Fruit fly (Drosophila melanogaster) whole organism, prepupa: ENCODE data around the gene Jarid2.

Experiments used
- Blimp-1 ChIP-seq: fragments of 200-800 bp; sonication (Bioruptor generic); optimal IDR thresholded peaks from 3 replicates; lab custom pipeline; 2017; ENCODE audit warnings: missing biosample characterization, missing genetic modification characterization, mild to moderate bottlenecking, moderate library complexity, missing genetic modification reagents
- CG10669 ChIP-seq: fragments of 200-800 bp; sonication (Bioruptor generic); optimal IDR thresholded peaks from 3 replicates; lab custom pipeline; 2018; ENCODE audit warnings: missing biosample characterization, mild to moderate bottlenecking, missing genetic modification characterization, moderate library complexity
- CG15336 ChIP-seq: fragments of 200-800 bp; sonication (Bioruptor generic); IDR thresholded peaks from 2 replicates; pipeline ENCODE4 v1.3.6; 2022; ENCODE audit warnings: missing biosample characterization, missing genetic modification characterization
- CG1621 ChIP-seq: fragments of 200-800 bp; sonication (Bioruptor generic); optimal IDR thresholded peaks from 3 replicates; lab custom pipeline; 2018; ENCODE audit warnings: missing biosample characterization, mild to moderate bottlenecking, missing genetic modification characterization
- CG16779 ChIP-seq: fragments of 200-800 bp; sonication (Bioruptor generic); optimal IDR thresholded peaks from 3 replicates; lab custom pipeline; 2017; ENCODE audit warnings: missing biosample characterization, mild to moderate bottlenecking, missing genetic modification characterization
- CG3032 ChIP-seq: fragments of 200-800 bp; optimal IDR thresholded peaks from 2 replicates; lab custom pipeline; 2019; ENCODE audit warnings: missing biosample characterization, mild to moderate bottlenecking, missing genetic modification characterization, moderate library complexity
- CG31627 ChIP-seq: fragments of 200-800 bp; sonication (Bioruptor generic); optimal IDR thresholded peaks from 3 replicates; lab custom pipeline; 2016; ENCODE audit warnings: missing biosample characterization, missing genetic modification characterization
- CG34406 ChIP-seq: fragments of 200-800 bp; sonication (Bioruptor generic); optimal IDR thresholded peaks from 3 replicates; lab custom pipeline; 2016; ENCODE audit warnings: missing biosample characterization, missing genetic modification characterization
- CG3919 ChIP-seq: fragments of 200-800 bp; sonication (Bioruptor generic); optimal IDR thresholded peaks from 3 replicates; lab custom pipeline; 2016; ENCODE audit warnings: missing biosample characterization, missing genetic modification characterization
- CG4318 ChIP-seq: fragments of 200-800 bp; sonication (Bioruptor generic); optimal IDR thresholded peaks from 3 replicates; lab custom pipeline; 2017; ENCODE audit warnings: missing biosample characterization, mild to moderate bottlenecking, missing genetic modification characterization
- CG6163 ChIP-seq: fragments of 200-800 bp; sonication (Bioruptor generic); IDR thresholded peaks from 3 replicates; pipeline ENCODE4 v1.3.6; 2022; ENCODE audit warnings: missing biosample characterization, missing genetic modification characterization
- CG6276 ChIP-seq: fragments of 200-800 bp; sonication (Bioruptor generic); optimal IDR thresholded peaks from 2 replicates; lab custom pipeline; 2017; ENCODE audit warnings: missing biosample characterization, mild to moderate bottlenecking, missing genetic modification characterization
- CG6792 ChIP-seq: fragments of 200-800 bp; sonication (Bioruptor generic); optimal IDR thresholded peaks from 3 replicates; lab custom pipeline; 2016; ENCODE audit warnings: missing biosample characterization, missing genetic modification characterization
- CG6808 ChIP-seq: fragments of 200-800 bp; sonication (Bioruptor generic); optimal IDR thresholded peaks from 3 replicates; lab custom pipeline; 2017; ENCODE audit warnings: missing biosample characterization, missing genetic modification characterization, mild to moderate bottlenecking, moderate library complexity, missing genetic modification reagents
- CG6854 ChIP-seq: fragments of 200-800 bp; sonication (Bioruptor generic); optimal IDR thresholded peaks from 2 replicates; lab custom pipeline; 2017; ENCODE audit warnings: missing biosample characterization, mild to moderate bottlenecking, missing genetic modification characterization
- CG7368 ChIP-seq: fragments of 200-800 bp; sonication (Bioruptor generic); optimal IDR thresholded peaks from 3 replicates; lab custom pipeline; 2016; ENCODE audit warnings: missing biosample characterization, missing genetic modification characterization
- CG8119 ChIP-seq: fragments of 200-800 bp; sonication (Bioruptor generic); IDR thresholded peaks from 3 replicates; pipeline ENCODE4 v1.3.6; 2022; ENCODE audit warnings: missing biosample characterization, missing genetic modification characterization
- CG8632 ChIP-seq: fragments of 200-800 bp; sonication (Bioruptor generic); optimal IDR thresholded peaks from 3 replicates; lab custom pipeline; 2016; ENCODE audit warnings: missing biosample characterization, missing genetic modification characterization
- CG9139 ChIP-seq: fragments of 200-800 bp; sonication (Bioruptor generic); optimal IDR thresholded peaks from 3 replicates; lab custom pipeline; 2017; ENCODE audit warnings: missing biosample characterization, mild to moderate bottlenecking, missing genetic modification characterization
- Eip78C ChIP-seq: fragments of 200-800 bp; sonication (Bioruptor generic); peaks from one replicate; lab custom pipeline; 2016; ENCODE audit warnings: missing biosample characterization, missing genetic modification characterization
- Eip93F ChIP-seq: fragments of 200-800 bp; sonication (Bioruptor generic); optimal IDR thresholded peaks from 2 replicates; lab custom pipeline; 2016; ENCODE audit warnings: missing biosample characterization, mild to moderate bottlenecking, missing genetic modification characterization
- Ets21C ChIP-seq: fragments of 200-800 bp; sonication (Bioruptor generic); optimal IDR thresholded peaks from 3 replicates; lab custom pipeline; 2016; ENCODE audit warnings: missing biosample characterization, missing genetic modification characterization
- Ets96B ChIP-seq: fragments of 200-800 bp; optimal IDR thresholded peaks from 2 replicates; lab custom pipeline; 2019; ENCODE audit warnings: missing biosample characterization, mild to moderate bottlenecking, missing genetic modification characterization, moderate library complexity
- Gug ChIP-seq: fragments of 200-800 bp; sonication (Bioruptor generic); IDR thresholded peaks from 2 replicates; pipeline ENCODE4 v1.3.6; 2022; ENCODE audit warnings: missing biosample characterization, missing genetic modification characterization
- Hr38 ChIP-seq: sonication (Bioruptor generic); optimal IDR thresholded peaks from 2 replicates; lab custom pipeline; 2016; ENCODE audit warnings: missing biosample characterization, missing genetic modification characterization
- Hr39 ChIP-seq: fragments of 200-800 bp; sonication (Bioruptor generic); optimal IDR thresholded peaks from 2 replicates; lab custom pipeline; 2016; ENCODE audit warnings: missing biosample characterization, missing genetic modification characterization
- Lpt ChIP-seq: fragments of 200-800 bp; sonication (Bioruptor generic); optimal IDR thresholded peaks from 3 replicates; lab custom pipeline; 2016; ENCODE audit warnings: missing biosample characterization, missing genetic modification characterization
- Met ChIP-seq: fragments of 200-800 bp; sonication (Bioruptor generic); optimal IDR thresholded peaks from 3 replicates; lab custom pipeline; 2016; ENCODE audit warnings: missing biosample characterization, missing genetic modification characterization
- OdsH ChIP-seq: fragments of 200-800 bp; sonication (Bioruptor generic); optimal IDR thresholded peaks from 3 replicates; lab custom pipeline; 2016; ENCODE audit warnings: missing biosample characterization, missing genetic modification characterization
- Sox102F ChIP-seq: fragments of 200-800 bp; sonication (Bioruptor generic); optimal IDR thresholded peaks from 2 replicates; lab custom pipeline; 2016; ENCODE audit warnings: missing biosample characterization, mild to moderate bottlenecking, missing genetic modification characterization
- Sox14 ChIP-seq: fragments of 200-800 bp; sonication (Bioruptor generic); optimal IDR thresholded peaks from 3 replicates; lab custom pipeline; 2016; ENCODE audit warnings: missing biosample characterization, missing genetic modification characterization
- acj6 ChIP-seq: fragments of 200-800 bp; sonication (Bioruptor generic); optimal IDR thresholded peaks from 3 replicates; lab custom pipeline; 2016; ENCODE audit warnings: missing biosample characterization, missing genetic modification characterization
- cyc ChIP-seq: fragments of 200-800 bp; sonication (Bioruptor generic); optimal IDR thresholded peaks from 3 replicates; lab custom pipeline; 2016; ENCODE audit warnings: missing biosample characterization, missing genetic modification characterization
- dac ChIP-seq: fragments of 200-800 bp; sonication (Bioruptor generic); optimal IDR thresholded peaks from 2 replicates; lab custom pipeline; 2017; ENCODE audit warnings: missing biosample characterization, mild to moderate bottlenecking, missing genetic modification characterization
- dsx ChIP-seq: fragments of 200-800 bp; optimal IDR thresholded peaks from 3 replicates; lab custom pipeline; 2019; ENCODE audit warnings: missing biosample characterization, mild to moderate bottlenecking, missing genetic modification characterization, moderate library complexity; ENCODE audit not compliant: poor library complexity, severe bottlenecking
- eg ChIP-seq: fragments of 200-800 bp; sonication (Bioruptor generic); IDR thresholded peaks from 3 replicates; pipeline ENCODE4 v1.3.6; 2022; ENCODE audit warnings: missing biosample characterization, missing genetic modification characterization
- fd59A ChIP-seq: fragments of 200-800 bp; sonication (Bioruptor generic); optimal IDR thresholded peaks from 2 replicates; lab custom pipeline; 2017; ENCODE audit warnings: missing biosample characterization, mild to moderate bottlenecking, missing genetic modification characterization, missing genetic modification reagents
- fd85E ChIP-seq: fragments of 200-800 bp; sonication (Bioruptor generic); optimal IDR thresholded peaks from 3 replicates; lab custom pipeline; 2016; ENCODE audit warnings: missing biosample characterization, missing genetic modification characterization
- lz ChIP-seq: fragments of 200-800 bp; sonication (Bioruptor generic); optimal IDR thresholded peaks from 3 replicates; lab custom pipeline; 2016; ENCODE audit warnings: missing biosample characterization, missing genetic modification characterization
- net ChIP-seq: fragments of 200-800 bp; sonication (Bioruptor generic); optimal IDR thresholded peaks from 3 replicates; lab custom pipeline; 2016; ENCODE audit warnings: missing biosample characterization, missing genetic modification characterization
- salr ChIP-seq, 2 experiments: fragments of 200-800 bp; sonication (Bioruptor generic); optimal IDR thresholded peaks; 3 replicates each; lab custom pipeline; 2016 to 2018; ENCODE audit warnings: missing biosample characterization in 2 of 2, missing genetic modification characterization in 2 of 2, mild to moderate bottlenecking in 1 of 2
- spab ChIP-seq: fragments of 200-800 bp; sonication (Bioruptor generic); optimal IDR thresholded peaks from 2 replicates; lab custom pipeline; 2017; ENCODE audit warnings: missing biosample characterization, mild to moderate bottlenecking, missing genetic modification characterization, missing genetic modification reagents
- svp ChIP-seq: fragments of 200-800 bp; sonication (Bioruptor generic); peaks from one replicate; lab custom pipeline; 2016; ENCODE audit warnings: missing biosample characterization, missing genetic modification characterization
- topi ChIP-seq: fragments of 200-800 bp; sonication (Bioruptor generic); optimal IDR thresholded peaks from 3 replicates; lab custom pipeline; 2016; ENCODE audit warnings: missing biosample characterization, missing genetic modification characterization
- vri ChIP-seq: fragments of 200-800 bp; sonication (Bioruptor generic); optimal IDR thresholded peaks from 3 replicates; lab custom pipeline; 2016; ENCODE audit warnings: missing biosample characterization, mild to moderate bottlenecking, missing genetic modification characterization

Jarid2 gene

DNA sequence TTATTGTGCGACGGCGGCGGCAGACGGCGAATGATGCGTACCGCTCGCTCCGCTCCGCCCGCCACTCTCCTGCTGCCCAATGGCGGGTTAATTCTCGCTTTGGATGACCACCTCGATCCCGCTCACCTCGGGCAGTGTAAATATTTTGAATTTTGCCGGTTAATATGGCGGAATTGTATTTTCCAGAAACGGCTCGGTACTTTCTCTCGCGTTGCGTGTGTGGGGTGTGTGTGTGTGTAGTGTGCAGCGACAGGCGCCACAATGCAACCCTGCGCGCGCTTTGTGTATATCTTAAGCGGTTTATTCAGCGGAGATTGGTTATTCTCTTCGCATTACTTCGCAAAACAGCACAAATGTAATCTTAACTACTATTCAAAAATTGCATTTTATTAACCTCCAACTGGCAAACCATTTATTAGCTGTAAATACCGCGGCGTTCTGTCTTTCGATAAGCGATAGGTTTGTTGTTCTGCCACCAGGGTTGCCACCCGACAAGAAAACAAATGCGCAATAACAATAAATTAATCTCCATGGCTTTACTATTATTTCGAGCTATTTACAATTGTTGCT, 20.9 kb upstream of the Jarid2 start, which contains the start of the genes phol and CG3552 (continued):
- TF ChIP-seq Lpt (GFP tag; lab: Kevin White, UChicago), result no peak
- TF ChIP-seq Eip93F (GFP tag; lab: Kevin White, UChicago), result no peak
- TF ChIP-seq Hr39 (GFP tag; lab: Kevin White, UChicago), result peak; percentile 2
- no peak for TF ChIP-seq eg (GFP tag; lab: Robert Waterston, UW)
- TF ChIP-seq CG1621 (tag; lab: Kevin White, UChicago), result no peak

dm6 chr3L:9456389-9456788, 20.4 kb upstream of the Jarid2 start:
- no peak for TF ChIP-seq CG4318 (GFP tag; lab: Kevin White, UChicago)
- TF ChIP-seq Lpt (GFP tag; lab: Kevin White, UChicago), result no peak
- peak; percentile 18 for TF ChIP-seq CG6792 (GFP tag; lab: Kevin White, UChicago)
- TF ChIP-seq Blimp-1 (GFP tag; lab: Kevin White, UChicago), result no peak
- no peak for TF ChIP-seq svp
- peak; percentile 1 for TF ChIP-seq Met (GFP tag; lab: Kevin White, UChicago)
- no peak for TF ChIP-seq eg (GFP tag; lab: Robert Waterston, UW)
- TF ChIP-seq Eip78C, result peak; percentile 20
- no peak for TF ChIP-seq Hr38 (GFP tag; lab: Kevin White, UChicago)
- no peak for TF ChIP-seq dac (GFP tag; lab: Kevin White, UChicago)
- TF ChIP-seq fd59A, result no peak
- no peak for TF ChIP-seq vri (GFP tag; lab: Kevin White, UChicago)

dm6 chr3L:9457619-9458092, 19.2 kb upstream of the Jarid2 start, which contains the start of gene CG3437:
TSS of gene CG3437 (minus strand) at chr3L:9457669.
- TF ChIP-seq svp, result peak; percentile 100
- peak; percentile 96 for TF ChIP-seq Hr38 (GFP tag; lab: Kevin White, UChicago)
- peak; percentile 98 for TF ChIP-seq Lpt (GFP tag; lab: Kevin White, UChicago)
- peak; percentile 98 for TF ChIP-seq CG7368 (GFP tag; lab: Kevin White, UChicago)
- TF ChIP-seq Hr39 (GFP tag; lab: Kevin White, UChicago), result peak; percentile 99
- peak; percentile 99 for TF ChIP-seq CG3919 (GFP tag; lab: Kevin White, UChicago)
- TF ChIP-seq Met (GFP tag; lab: Kevin White, UChicago), result peak; percentile 99
- TF ChIP-seq lz, result peak; percentile 100
- TF ChIP-seq Sox102F (GFP tag; lab: Kevin White, UChicago), result peak; percentile 99
- peak; percentile 97 for TF ChIP-seq dsx (GFP tag; lab: Kevin White, UChicago)
- peak; percentile 99 for TF ChIP-seq vri (GFP tag; lab: Kevin White, UChicago)
- peak; percentile 100 for TF ChIP-seq CG6276
- TF ChIP-seq spab, result peak; percentile 99
- peak; percentile 98 for TF ChIP-seq CG9139
- TF ChIP-seq fd59A, result peak; percentile 99
- peak; percentile 99 for TF ChIP-seq CG6808 (GFP tag; lab: Kevin White, UChicago)
- peak; percentile 99 for TF ChIP-seq cyc (GFP tag; lab: Kevin White, UChicago)
- TF ChIP-seq Ets96B, result peak; percentile 98
- TF ChIP-seq CG16779 (tag; lab: Kevin White, UChicago), result peak; percentile 99
- TF ChIP-seq CG15336 (GFP tag; lab: Robert Waterston, UW), result peak; percentile 100
- peak; percentile 99 for TF ChIP-seq topi (GFP tag; lab: Kevin White, UChicago)
- peak; percentile 100 for TF ChIP-seq Sox14 (GFP tag; lab: Kevin White, UChicago)
- TF ChIP-seq CG3032 (tag; lab: Kevin White, UChicago), result peak; percentile 98
- peak; percentile 100 for TF ChIP-seq net
- peak; percentile 100 for TF ChIP-seq Gug
- TF ChIP-seq CG4318 (GFP tag; lab: Kevin White, UChicago), result peak; percentile 99
- TF ChIP-seq CG6792 (GFP tag; lab: Kevin White, UChicago), result peak; percentile 99
- peak; percentile 100 for TF ChIP-seq CG8119 (GFP tag; lab: Robert Waterston, UW)
- TF ChIP-seq OdsH, result peak; percentile 99
- peak; percentile 99 for TF ChIP-seq CG6854
- TF ChIP-seq acj6 (GFP tag; lab: Kevin White, UChicago), result peak; percentile 99
- peak; percentile 99 for TF ChIP-seq CG8632
- peak; percentile 100 for TF ChIP-seq CG6163 (GFP tag; lab: Robert Waterston, UW)
- TF ChIP-seq CG34406 (GFP tag; lab: Kevin White, UChicago), result peak; percentile 99
- peak; percentile 99 for TF ChIP-seq Ets21C
- TF ChIP-seq salr (GFP tag; optimal IDR thresholded peaks at IDR 0.05; lab: Kevin White, UChicago), result peak; percentile 99
- TF ChIP-seq CG10669 (GFP tag; lab: Kevin White, UChicago), result peak; percentile 99
- peak; percentile 99 for TF ChIP-seq CG31627 (GFP tag; lab: Kevin White, UChicago)
- TF ChIP-seq fd85E (GFP tag; lab: Kevin White, UChicago), result peak; percentile 96
- peak; percentile 100 for TF ChIP-seq eg (GFP tag; lab: Robert Waterston, UW)
